Worm (Caenorhabditis elegans): ENCODE results near the gene R07B7.8.

The R07B7.8 gene

DNA sequence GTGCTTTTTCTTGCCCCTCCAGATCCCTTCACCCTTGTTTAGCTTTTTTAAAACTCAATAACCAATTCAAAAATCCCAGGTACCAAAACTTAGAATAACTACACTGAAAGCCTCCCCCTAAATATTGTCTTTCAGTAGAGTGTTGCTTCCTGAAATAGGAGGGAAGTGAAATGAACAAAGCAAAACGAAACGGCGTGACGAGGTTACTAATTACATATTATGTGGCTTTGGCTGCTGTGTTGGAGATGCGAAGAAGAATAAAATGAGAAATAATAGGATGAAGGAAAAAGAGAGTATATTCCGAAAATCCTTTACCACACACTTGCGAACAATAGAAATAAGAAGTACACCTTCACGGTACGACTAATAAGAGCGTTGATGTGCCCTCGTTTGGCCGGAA lies 48.0 kb downstream of the R07B7.8 start:
- TF ChIP-seq ZK337.2 (GFP tag; IDR thresholded peaks at IDR 0.05), result no peak
- no peak for TF ChIP-seq T26A8.4 (GFP tag; IDR thresholded peaks at IDR 0.05)
- no peak for TF ChIP-seq mep-1 (tag; optimal IDR thresholded peaks at IDR 0.05)
- no peak for TF ChIP-seq lin-1 (GFP tag; IDR thresholded peaks at IDR 0.05)
- no peak for TF ChIP-seq lin-13 (GFP tag; optimal IDR thresholded peaks at IDR 0.05)
- TF ChIP-seq ceh-44 (GFP tag; IDR thresholded peaks at IDR 0.05), result no peak
- no peak for TF ChIP-seq saeg-2 (GFP tag; IDR thresholded peaks at IDR 0.05)
- TF ChIP-seq egl-27 (tag; optimal IDR thresholded peaks at IDR 0.05), result no peak

DNA sequence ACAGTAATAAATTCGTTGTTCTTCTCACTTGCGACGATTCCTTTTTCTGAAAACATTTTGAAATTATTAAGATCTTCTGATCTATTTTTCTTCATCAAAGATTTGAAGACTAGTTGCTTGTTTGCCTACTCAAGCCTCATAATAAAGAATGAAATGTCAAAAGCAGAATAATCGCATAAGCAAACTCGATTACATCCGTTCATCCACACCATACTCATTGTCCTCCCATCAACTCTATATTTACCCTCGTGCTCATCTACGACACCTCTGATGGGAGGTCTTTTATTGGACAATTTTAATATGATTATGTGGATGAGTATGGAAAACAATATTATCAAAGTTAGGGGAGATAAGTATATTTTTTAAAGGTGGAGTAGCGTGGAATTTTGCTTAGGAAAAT lies 50.3 kb downstream of the R07B7.8 start:
- no peak for TF ChIP-seq hmg-1.1 (GFP tag; IDR thresholded peaks at IDR 0.05)
- no peak for TF ChIP-seq Y75B8A.6 (GFP tag; IDR thresholded peaks at IDR 0.05)
- no peak for TF ChIP-seq mep-1 (tag; optimal IDR thresholded peaks at IDR 0.05)
- no peak for TF ChIP-seq Y48G9A.11 (GFP tag; IDR thresholded peaks at IDR 0.05)
- peak; percentile 13 for TF ChIP-seq aha-1 (tag)
- TF ChIP-seq arid-1 (GFP tag; conservative IDR thresholded peaks at IDR 0.05), result no peak
- TF ChIP-seq ces-1 (GFP tag; optimal IDR thresholded peaks at IDR 0.05), result no peak
- no peak for TF ChIP-seq sdz-12 (GFP tag; optimal IDR thresholded peaks at IDR 0.05)

DNA sequence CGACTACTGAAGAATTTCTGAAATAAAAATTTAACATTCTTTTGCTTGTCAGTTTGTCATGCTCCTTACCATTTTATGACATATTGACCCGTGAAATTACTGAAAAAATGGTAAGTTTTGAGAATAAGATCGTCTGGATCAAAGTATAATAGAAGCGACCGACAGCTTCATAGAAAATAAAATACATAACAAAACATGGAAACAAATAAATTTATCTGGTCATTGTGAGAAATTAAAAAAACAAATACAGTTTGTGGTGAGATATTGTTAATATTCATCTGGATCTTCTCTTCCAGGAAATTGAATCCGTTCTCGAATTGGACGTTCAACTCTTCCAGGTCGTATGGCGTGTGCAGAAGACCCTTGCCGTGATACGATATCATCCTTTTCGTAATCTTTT lies 52.1 kb downstream of the R07B7.8 start, which contains the start of gene pkc-1:
TSS of gene pkc-1 (minus strand) at position 101 of the 400 bp plus-strand sequence.
- TF ChIP-seq aha-1 (tag), result peak; percentile 52
- no peak for TF ChIP-seq lin-29 (GFP tag; IDR thresholded peaks at IDR 0.05)
- TF ChIP-seq mxl-3 (GFP tag; optimal IDR thresholded peaks at IDR 0.05), result no peak
- TF ChIP-seq ceh-82 (tag; optimal IDR thresholded peaks at IDR 0.05), result no peak
